Worm (Caenorhabditis elegans): Measurements from ENCODE around the gene F48E8.2.

F48E8.2 gene

ce11 chrIII:5464077-5464476 is at the start of gene F48E8.2:
F48E8.2 (plus strand) TSS chrIII:5464377.
- TF ChIP-seq tbx-8 (GFP tag; optimal IDR thresholded peaks at IDR 0.05) (no peak), mab-5 (tag; optimal IDR thresholded peaks at IDR 0.05) (no peak), sptf-1 (tag; optimal IDR thresholded peaks at IDR 0.05) (no peak), nhr-237 (tag; optimal IDR thresholded peaks at IDR 0.05) (no peak), lin-32 (GFP tag; optimal IDR thresholded peaks at IDR 0.05) (no peak), elt-3 (tag; optimal IDR thresholded peaks at IDR 0.05) (no peak), unc-62 (GFP tag; optimal IDR thresholded peaks at IDR 0.05) (no peak), mls-2 (tag; optimal IDR thresholded peaks at IDR 0.05) (no peak), nhr-2 (tag; optimal IDR thresholded peaks at IDR 0.05) (no peak), ceh-43 (GFP tag; optimal IDR thresholded peaks at IDR 0.05) (no peak)

DNA sequence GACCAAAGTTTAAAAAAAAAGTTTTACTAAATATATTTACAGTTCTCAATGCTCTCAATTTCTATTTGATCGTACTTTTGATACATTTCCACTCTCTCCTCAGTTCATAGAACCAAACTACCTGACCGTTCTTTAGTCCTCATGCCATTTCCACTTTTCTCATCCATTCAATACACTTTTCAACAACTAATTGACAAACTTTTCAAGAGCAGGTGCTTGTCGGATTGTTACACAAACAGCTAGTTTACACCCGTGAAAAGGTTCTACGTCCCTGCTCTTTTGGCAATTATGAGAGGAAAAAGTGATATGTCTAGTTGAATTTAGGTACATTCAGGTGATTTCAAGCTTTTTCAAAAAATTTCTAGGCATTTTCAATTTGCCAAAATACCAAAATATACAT is 46.3 kb upstream of the F48E8.2 start:
- no peak for TF ChIP-seq M03D4.4 (tag; optimal IDR thresholded peaks at IDR 0.05)
- peak; percentile 81 for TF ChIP-seq hlh-1 (tag; optimal IDR thresholded peaks at IDR 0.05)
- peak; percentile 31 for TF ChIP-seq unc-120 (tag; optimal IDR thresholded peaks at IDR 0.05; ENCODE audit: poor library complexity, severe bottlenecking)

DNA sequence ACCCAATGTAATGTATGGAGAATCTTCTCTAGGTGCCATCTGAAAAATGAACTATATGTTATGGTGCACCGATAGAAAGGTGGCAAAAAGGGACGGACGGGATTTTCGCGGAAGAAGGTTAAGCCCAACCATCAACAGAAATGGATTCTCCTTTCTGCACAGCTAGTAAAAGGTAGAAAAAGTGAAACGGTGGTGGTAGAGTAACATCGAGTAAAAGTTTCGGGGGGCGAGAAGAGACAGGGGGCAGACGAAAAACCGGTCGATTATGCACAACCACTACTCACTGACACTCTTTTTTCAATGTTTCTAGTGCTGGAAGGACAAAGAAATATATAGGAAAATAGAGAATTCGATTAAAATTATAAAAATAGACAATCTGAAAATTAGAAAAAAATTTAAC is 44.6 kb upstream of the F48E8.2 start:
- TF ChIP-seq blmp-1 (tag; optimal IDR thresholded peaks at IDR 0.05) (no peak), nhr-2 (tag; optimal IDR thresholded peaks at IDR 0.05) (no peak), nhr-237 (tag; optimal IDR thresholded peaks at IDR 0.05) (no peak), snpc-4 (tag; optimal IDR thresholded peaks at IDR 0.05) (no peak), nhr-76 (tag; optimal IDR thresholded peaks at IDR 0.05) (no peak), ceh-43 (GFP tag; optimal IDR thresholded peaks at IDR 0.05) (no peak), flh-1 (GFP tag; optimal IDR thresholded peaks at IDR 0.05) (no peak), elt-3 (tag; optimal IDR thresholded peaks at IDR 0.05) (no peak), elt-1 (tag; optimal IDR thresholded peaks at IDR 0.05; ENCODE audit: borderline replicate concordance, insufficient read depth) (no peak)

ce11 chrIII:5420276-5420675 is 43.9 kb upstream of the F48E8.2 start:
- TF ChIP-seq ceh-83 (GFP tag; optimal IDR thresholded peaks at IDR 0.05) = no peak
- no peak for TF ChIP-seq lin-13 (tag; optimal IDR thresholded peaks at IDR 0.05)
- TF ChIP-seq unc-62 (GFP tag; optimal IDR thresholded peaks at IDR 0.05) = no peak
- TF ChIP-seq M03D4.4 (tag; optimal IDR thresholded peaks at IDR 0.05) = no peak
- no peak for TF ChIP-seq sptf-1 (tag; optimal IDR thresholded peaks at IDR 0.05)
- no peak for TF ChIP-seq blmp-1 (tag; optimal IDR thresholded peaks at IDR 0.05)
- TF ChIP-seq mab-5 (tag; optimal IDR thresholded peaks at IDR 0.05) = no peak
- no peak for TF ChIP-seq unc-39 (tag; optimal IDR thresholded peaks at IDR 0.05)
- no peak for TF ChIP-seq bed-3 (GFP tag; optimal IDR thresholded peaks at IDR 0.05)
- no peak for TF ChIP-seq ces-1 (GFP tag; optimal IDR thresholded peaks at IDR 0.05)
- no peak for TF ChIP-seq tbx-8 (GFP tag; optimal IDR thresholded peaks at IDR 0.05)
- TF ChIP-seq cnd-1 (tag; optimal IDR thresholded peaks at IDR 0.05) = no peak

ce11 chrIII:5421406-5421805 is 42.8 kb upstream of the F48E8.2 start:
- TF ChIP-seq M03D4.4 (tag; optimal IDR thresholded peaks at IDR 0.05) (no peak), nhr-28 (tag; optimal IDR thresholded peaks at IDR 0.05) (no peak), unc-62 (GFP tag; optimal IDR thresholded peaks at IDR 0.05) (peak; percentile 2), unc-120 (tag; optimal IDR thresholded peaks at IDR 0.05; ENCODE audit: poor library complexity, severe bottlenecking) (peak; percentile 43), hlh-1 (tag; optimal IDR thresholded peaks at IDR 0.05) (peak; percentile 6), blmp-1 (tag; optimal IDR thresholded peaks at IDR 0.05) (peak; percentile 43), nhr-2 (tag; optimal IDR thresholded peaks at IDR 0.05) (no peak)

DNA sequence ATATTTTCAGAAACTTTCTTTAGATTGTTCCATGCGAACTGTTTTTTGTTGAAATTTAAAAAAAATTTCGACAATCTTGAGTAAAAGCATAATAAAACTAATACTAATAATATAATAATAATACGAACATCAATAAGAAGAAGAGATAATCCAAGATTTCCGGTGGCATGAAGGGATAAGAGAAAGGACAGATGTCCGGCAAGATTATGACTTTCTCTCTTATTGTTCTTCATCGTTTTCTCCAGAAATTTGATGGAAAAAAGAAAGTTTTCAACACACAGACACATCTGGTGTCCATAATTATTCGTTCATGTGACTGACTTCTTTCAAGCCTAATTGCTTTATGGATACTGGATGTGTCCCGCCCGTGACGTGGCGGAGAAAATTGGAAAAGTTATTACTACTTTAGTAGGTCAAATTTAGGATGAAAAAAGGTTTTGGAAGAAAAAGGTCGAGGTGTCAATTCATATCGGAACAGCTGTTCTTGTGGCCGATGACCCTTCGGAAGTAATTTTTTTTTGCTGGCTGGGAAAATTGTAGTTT is 41.5 kb upstream of the F48E8.2 start:
- TF ChIP-seq unc-62 (GFP tag; optimal IDR thresholded peaks at IDR 0.05) (no peak), elt-1 (tag; optimal IDR thresholded peaks at IDR 0.05; ENCODE audit: borderline replicate concordance, insufficient read depth) (peak; percentile 60), ces-1 (GFP tag; optimal IDR thresholded peaks at IDR 0.05) (peak; percentile 22), blmp-1 (tag; optimal IDR thresholded peaks at IDR 0.05) (peak; percentile 93)

DNA sequence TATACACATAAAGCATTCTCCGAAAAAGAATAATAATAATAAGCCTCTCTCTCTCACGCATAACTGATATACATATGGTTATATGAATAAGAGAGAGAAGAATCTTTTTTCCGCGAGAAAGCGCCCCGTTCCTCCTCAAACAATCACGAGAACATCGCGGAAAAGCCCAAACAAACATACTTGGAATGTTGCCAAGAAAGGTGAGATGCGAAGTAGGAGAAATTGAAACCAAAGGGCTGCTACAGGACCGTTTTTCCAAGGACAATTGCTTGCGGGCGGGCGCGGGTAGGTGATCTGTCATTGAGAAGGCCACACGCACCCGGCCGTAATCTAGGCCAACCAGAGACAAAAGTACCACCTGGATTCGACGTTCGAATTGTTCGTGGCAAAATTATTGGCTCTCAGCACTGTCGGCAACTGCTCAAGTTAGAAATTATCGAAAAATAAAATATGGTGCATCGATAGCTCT is 40.5 kb upstream of the F48E8.2 start, which contains the start of gene dnj-24:
Gene dnj-24, minus strand, starts transcription at position 419 of the 469 bp plus-strand sequence.
- TF ChIP-seq sem-2 (GFP tag; optimal IDR thresholded peaks at IDR 0.05) (no peak), ham-2 (GFP tag; optimal IDR thresholded peaks at IDR 0.05) (peak; percentile 50), snpc-4 (tag; optimal IDR thresholded peaks at IDR 0.05) (no peak), M03D4.4 (tag; optimal IDR thresholded peaks at IDR 0.05) (no peak), lin-32 (GFP tag; optimal IDR thresholded peaks at IDR 0.05) (no peak), sptf-1 (tag; optimal IDR thresholded peaks at IDR 0.05) (no peak)

All from whole organism, mixed stage, embryonic.